Fruit fly (Drosophila melanogaster): ENCODE results near the gene RagA-B.

Gene RagA-B

dm6 chr3R:9031797-9032418 lies 47.8 kb upstream of the RagA-B start (continued):
- peak; percentile 46 for TF ChIP-seq ac (GFP tag; optimal IDR thresholded peaks at IDR 0.05)
- TF ChIP-seq CG15514 (GFP tag; optimal IDR thresholded peaks at IDR 0.05): peak; percentile 75
- TF ChIP-seq mam (GFP tag; optimal IDR thresholded peaks at IDR 0.05): peak; percentile 87
- TF ChIP-seq E2f2 (GFP tag; IDR thresholded peaks at IDR 0.05): peak; percentile 71
- peak; percentile 85 for TF ChIP-seq salm (tag; optimal IDR thresholded peaks at IDR 0.05)
- peak; percentile 71 for TF ChIP-seq CG11723 (GFP tag; optimal IDR thresholded peaks at IDR 0.05)
- TF ChIP-seq sug (tag; optimal IDR thresholded peaks at IDR 0.05): peak; percentile 36
- no peak for TF ChIP-seq CG9876 (GFP tag; optimal IDR thresholded peaks at IDR 0.05)
- TF ChIP-seq Deaf1 (tag; optimal IDR thresholded peaks at IDR 0.05): peak; percentile 79
- no peak for TF ChIP-seq Poxn (GFP tag; IDR thresholded peaks at IDR 0.05)
- peak; percentile 7 for TF ChIP-seq Hey (tag; optimal IDR thresholded peaks at IDR 0.05)
- TF ChIP-seq Bdp1 (GFP tag; optimal IDR thresholded peaks at IDR 0.05): peak; percentile 72
- peak; percentile 78 for TF ChIP-seq croc (GFP tag; conservative IDR thresholded peaks at IDR 0.05)
- TF ChIP-seq fd3F (GFP tag; optimal IDR thresholded peaks at IDR 0.05): peak; percentile 86
- TF ChIP-seq unc-4 (GFP tag; IDR thresholded peaks at IDR 0.05; ENCODE audit: partially characterized antibody): no peak
- peak; percentile 69; the same call in 2 of the 3 replicates for TF ChIP-seq CG11560 (tag; IDR thresholded peaks at IDR 0.05)
- peak; percentile 92 for TF ChIP-seq zfh1 (GFP tag; IDR thresholded peaks at IDR 0.05)
- peak; percentile 95 for TF ChIP-seq corto (GFP tag; optimal IDR thresholded peaks at IDR 0.05)
- TF ChIP-seq CG7963 (GFP tag; IDR thresholded peaks at IDR 0.05; ENCODE audit: partially characterized antibody): no peak
- peak; percentile 44 for TF ChIP-seq en (GFP tag; optimal IDR thresholded peaks at IDR 0.05)
- peak; percentile 84 for TF ChIP-seq CG18262 (tag; optimal IDR thresholded peaks at IDR 0.05)
- no peak for TF ChIP-seq yki (optimal IDR thresholded peaks at IDR 0.05)
- peak; percentile 92 for TF ChIP-seq oc (tag; optimal IDR thresholded peaks at IDR 0.05)
- peak; percentile 61 for TF ChIP-seq schlank (tag; optimal IDR thresholded peaks at IDR 0.05)
- peak; percentile 81 for TF ChIP-seq CG18619 (GFP tag; optimal IDR thresholded peaks at IDR 0.05)
- TF ChIP-seq Ravus (GFP tag; IDR thresholded peaks at IDR 0.05): peak; percentile 55
- no peak for TF ChIP-seq sna (GFP tag; IDR thresholded peaks at IDR 0.05; ENCODE audit: partially characterized antibody)
- peak; percentile 75 for TF ChIP-seq D19A (tag; optimal IDR thresholded peaks at IDR 0.05)
- TF ChIP-seq CG14860 (GFP tag; IDR thresholded peaks at IDR 0.05; ENCODE audit: partially characterized antibody): no peak
- peak; percentile 28 for TF ChIP-seq MESR4 (GFP tag; optimal IDR thresholded peaks at IDR 0.05)
- TF ChIP-seq Nf-YB (GFP tag; optimal IDR thresholded peaks at IDR 0.05): peak; percentile 60
- TF ChIP-seq CG9215 (GFP tag; IDR thresholded peaks at IDR 0.05): peak; percentile 79
- peak; percentile 73 for TF ChIP-seq CG8089 (GFP tag; optimal IDR thresholded peaks at IDR 0.05)
- TF ChIP-seq HLH3B (GFP tag; IDR thresholded peaks at IDR 0.05): peak; percentile 92
- TF ChIP-seq CG2199 (GFP tag; IDR thresholded peaks at IDR 0.05): peak; percentile 77; the same call in 1 of the 3 replicates
- TF ChIP-seq mld (GFP tag; IDR thresholded peaks at IDR 0.05; ENCODE audit: partially characterized antibody): no peak
- TF ChIP-seq gfzf (GFP tag; optimal IDR thresholded peaks at IDR 0.05): no peak
- TF ChIP-seq NC2α (GFP tag; optimal IDR thresholded peaks at IDR 0.05): peak; percentile 59
- no peak for TF ChIP-seq Tbp (GFP tag; optimal IDR thresholded peaks at IDR 0.05)
- no peak for TF ChIP-seq da (GFP tag; optimal IDR thresholded peaks at IDR 0.05)
- no peak for TF ChIP-seq HLHmδ (GFP tag; optimal IDR thresholded peaks at IDR 0.05)
- peak; percentile 32 for TF ChIP-seq Sry-β (GFP tag; optimal IDR thresholded peaks at IDR 0.05)
- TF ChIP-seq tna (GFP tag; IDR thresholded peaks at IDR 0.05; ENCODE audit: partially characterized antibody): no peak
- TF ChIP-seq CG33557 (GFP tag; optimal IDR thresholded peaks at IDR 0.05): no peak
- peak; percentile 88 for TF ChIP-seq Rfx (GFP tag; IDR thresholded peaks at IDR 0.05)
- TF ChIP-seq Hr78 (GFP tag; optimal IDR thresholded peaks at IDR 0.05): peak in 1 of 2 experiments; percentile 46
- TF ChIP-seq Optix (GFP tag; IDR thresholded peaks at IDR 0.05): peak; percentile 89
- peak; percentile 53 for TF ChIP-seq ash1 (GFP tag; optimal IDR thresholded peaks at IDR 0.05)
- TF ChIP-seq CG31441 (GFP tag; IDR thresholded peaks at IDR 0.05): peak; percentile 81
- TF ChIP-seq CG14014 (GFP tag; IDR thresholded peaks at IDR 0.05): peak; percentile 91
